Fruit fly (Drosophila melanogaster) whole organism: ENCODE data around the gene Lsp2.

Experiments used
- CG8478 ChIP-seq: fragments of >200 bp; optimal IDR thresholded peaks from 2 replicates; lab custom pipeline; 2018; ENCODE audit warnings: inconsistent platforms
- pan ChIP-seq: fragments of >200 bp; optimal IDR thresholded peaks from 2 replicates; lab custom pipeline; 2017
- psq ChIP-seq: fragments of >200 bp; optimal IDR thresholded peaks from 2 replicates; lab custom pipeline; 2017
- usp ChIP-seq: fragments of >200 bp; optimal IDR thresholded peaks from 2 replicates; lab custom pipeline; 2017; ENCODE audit warnings: missing biosample characterization, missing genetic modification characterization, mixed read lengths

dm6 chr3L:12083861-12084260, 45.3 kb upstream of the Lsp2 start:
- no peak for TF ChIP-seq usp (GFP tag; lab: Kevin White, UChicago)
- no peak for TF ChIP-seq CG8478 (lab: Kevin White, UChicago)
- TF ChIP-seq pan (lab: Kevin White, UChicago) = no peak
- no peak for TF ChIP-seq psq (lab: Kevin White, UChicago)
